Worm (Caenorhabditis elegans) whole organism, midembryonic: Measurements from ENCODE around the gene spe-44.

Experiments
- cog-1 ChIP-seq: sonication (generic microtip); optimal IDR thresholded peaks from 2 replicates; lab custom pipeline; 2016; ENCODE audit warnings: missing genetic modification characterization, missing compliant biosample characterization
- klf-2 ChIP-seq: fragments of 200-800 bp; sonication (Bioruptor generic); conservative IDR thresholded peaks from 2 replicates; pipeline ENCODE4 v1.3.6; 2022; ENCODE audit warnings: missing genetic modification reagents, missing genetic modification characterization, missing compliant biosample characterization
- ref-1 ChIP-seq: fragments of 200-800 bp; sonication (Bioruptor generic); conservative IDR thresholded peaks from 2 replicates; pipeline ENCODE4 v1.3.6; 2022; ENCODE audit warnings: missing genetic modification reagents, missing genetic modification characterization, missing compliant biosample characterization
- tab-1 ChIP-seq: fragments of 200-800 bp; sonication (Bioruptor generic); IDR thresholded peaks from 2 replicates; pipeline ENCODE4 v1.3.6; 2022; ENCODE audit warnings: missing genetic modification characterization, missing compliant biosample characterization

DNA sequence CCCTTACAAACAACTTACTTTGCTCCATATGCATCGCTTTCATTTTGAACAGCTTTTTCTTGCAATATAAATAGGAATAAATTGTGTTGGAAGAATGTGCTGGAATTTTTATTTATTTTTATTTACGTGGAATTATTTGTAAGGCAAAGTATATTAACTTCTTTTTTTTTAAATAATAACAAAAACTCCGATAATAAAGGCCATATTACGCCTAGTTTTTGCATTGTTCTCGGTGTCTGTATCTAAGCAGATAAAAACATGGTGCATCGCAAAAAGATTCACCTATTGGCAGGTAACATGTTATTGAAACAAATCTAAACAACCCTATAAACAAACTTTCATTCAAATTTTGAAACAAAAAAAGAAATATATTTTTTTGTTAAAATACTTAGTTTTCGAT is 9.4 kb upstream of the spe-44 start, which contains the start of gene C25G4.8:
- TF ChIP-seq ref-1 (GFP tag; lab: Robert Waterston, UW), result no peak
- no peak for TF ChIP-seq cog-1 (tag; lab: Kevin White, UChicago)
- TF ChIP-seq tab-1 (GFP tag; lab: Robert Waterston, UW), result no peak
- TF ChIP-seq klf-2 (GFP tag; lab: Robert Waterston, UW), result no peak
